Fruit fly (Drosophila melanogaster) whole organism, adult: ENCODE measurements around the gene CG13359.
A peak's percentile ranks its signal among the peaks of the same experiment; 100 is the strongest.

Source experiments
- CG11617 ChIP-seq: fragments of 200-800 bp; sonication (Bioruptor generic); optimal IDR thresholded peaks from 2 replicates; lab custom pipeline; 2017; ENCODE audit warnings: mild to moderate bottlenecking, missing biosample characterization, missing genetic modification reagents, missing genetic modification characterization
- CG12768 ChIP-seq: fragments of 200-800 bp; sonication (Bioruptor generic); optimal IDR thresholded peaks from 2 replicates; lab custom pipeline; 2017; ENCODE audit warnings: missing biosample characterization, missing genetic modification characterization, mild to moderate bottlenecking, moderate library complexity, missing genetic modification reagents
- CG7045 ChIP-seq: fragments of 200-800 bp; sonication (Bioruptor generic); optimal IDR thresholded peaks from 2 replicates; lab custom pipeline; 2017; ENCODE audit warnings: missing biosample characterization, mild to moderate bottlenecking, missing genetic modification characterization
- Hr96 ChIP-seq: fragments of 200-800 bp; sonication (Bioruptor generic); optimal IDR thresholded peaks from 2 replicates; lab custom pipeline; 2016; ENCODE audit warnings: missing biosample characterization, missing genetic modification characterization
- Mnt ChIP-seq: fragments of 200-800 bp; sonication (Bioruptor generic); optimal IDR thresholded peaks from 2 replicates; lab custom pipeline; 2016; ENCODE audit warnings: missing biosample characterization, mild to moderate bottlenecking, missing genetic modification characterization
- cic ChIP-seq: fragments of 200-800 bp; sonication (Bioruptor generic); optimal IDR thresholded peaks from 2 replicates; lab custom pipeline; 2017; ENCODE audit warnings: missing biosample characterization, mild to moderate bottlenecking, missing genetic modification characterization, moderate library complexity
- cnc ChIP-seq, 2 experiments: fragments of >200 bp; optimal IDR thresholded peaks; 2 replicates each; lab custom pipeline; 2017
- kay ChIP-seq: fragments of 200-800 bp; sonication (Bioruptor generic); peaks from one replicate; lab custom pipeline; 2016; ENCODE audit warnings: missing biosample characterization, missing genetic modification characterization, borderline replicate concordance
- pad ChIP-seq: fragments of 200-800 bp; sonication (Bioruptor generic); optimal IDR thresholded peaks from 3 replicates; lab custom pipeline; 2017; ENCODE audit warnings: missing biosample characterization, missing genetic modification characterization, mild to moderate bottlenecking, moderate library complexity, missing genetic modification reagents
- tj ChIP-seq: fragments of 200-800 bp; sonication (Bioruptor generic); optimal IDR thresholded peaks from 3 replicates; lab custom pipeline; 2017; ENCODE audit warnings: missing biosample characterization, mild to moderate bottlenecking, missing genetic modification characterization, moderate library complexity

DNA sequence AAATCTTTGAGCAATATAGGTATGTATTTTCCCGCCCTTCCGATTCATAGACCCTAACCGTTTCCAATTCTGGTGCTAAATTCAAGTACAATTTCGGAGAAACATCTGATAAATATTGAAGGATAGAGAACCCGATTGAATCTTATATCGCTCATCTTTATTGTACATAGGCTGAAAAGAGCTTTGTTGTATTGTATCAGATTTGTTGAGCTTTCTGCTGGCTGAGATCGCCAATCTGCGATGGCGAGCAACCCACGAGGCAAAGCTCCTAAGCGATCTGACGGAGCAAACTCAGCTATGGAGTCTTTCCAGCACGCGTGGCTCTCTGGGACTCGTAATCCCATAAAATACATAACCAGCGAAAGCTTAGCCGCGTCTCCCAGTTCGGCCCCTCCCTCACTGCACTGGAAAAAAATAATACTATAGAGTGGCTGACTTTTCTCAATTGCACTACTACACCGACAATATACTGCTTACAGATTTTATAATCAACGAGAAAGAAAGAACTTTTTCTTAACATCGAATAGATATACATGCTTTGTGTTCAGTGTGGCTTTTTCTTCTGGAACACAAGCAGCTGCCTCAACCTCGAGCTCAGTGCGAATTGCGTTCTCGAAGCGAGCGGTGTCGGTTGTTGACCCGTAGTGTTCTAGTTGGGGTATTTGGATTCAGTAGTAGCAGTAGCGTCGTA, 47.5 kb downstream of the CG13359 start:
- TF ChIP-seq CG12768 (GFP tag; lab: Kevin White, UChicago) (peak; percentile 74), Hr96 (GFP tag; lab: Kevin White, UChicago) (peak; percentile 82), Mnt (GFP tag; lab: Kevin White, UChicago) (peak; percentile 82), cic (GFP tag; lab: Kevin White, UChicago) (peak; percentile 66), tj (GFP tag; lab: Kevin White, UChicago) (peak; percentile 51), kay (GFP tag; lab: Kevin White, UChicago) (no peak), CG7045 (peak; percentile 72), pad (GFP tag; lab: Kevin White, UChicago) (peak; percentile 79), CG11617 (GFP tag; lab: Kevin White, UChicago) (peak; percentile 68), cnc (optimal IDR thresholded peaks at IDR 0.05; lab: Kevin White, UChicago) (no peak)
